Fruit fly (Drosophila melanogaster): ENCODE data around the gene Ndc1.

Gene Ndc1

dm6 chr3R:23888273-23889220 lies 35.7 kb upstream of the Ndc1 start (continued):
- TF ChIP-seq scrt (GFP tag; optimal IDR thresholded peaks at IDR 0.05) = no peak
- TF ChIP-seq CG18599 (GFP tag; optimal IDR thresholded peaks at IDR 0.05) = peak; percentile 47
- TF ChIP-seq CG2120 (GFP tag; optimal IDR thresholded peaks at IDR 0.05) = no peak
- peak; percentile 14; the same call in 1 of the 2 replicates for TF ChIP-seq sob (GFP tag; IDR thresholded peaks at IDR 0.05)
- no peak for TF ChIP-seq eve (GFP tag; optimal IDR thresholded peaks at IDR 0.05)
- no peak for TF ChIP-seq cato (GFP tag; optimal IDR thresholded peaks at IDR 0.05; ENCODE audit: borderline replicate concordance)
- TF ChIP-seq slbo (GFP tag; IDR thresholded peaks at IDR 0.05) = peak; percentile 26; the same call in 1 of the 2 replicates
- TF ChIP-seq nmo (GFP tag; optimal IDR thresholded peaks at IDR 0.05) = peak; percentile 24
- TF ChIP-seq en (GFP tag; optimal IDR thresholded peaks at IDR 0.05) = peak; percentile 8
- TF ChIP-seq CG1602 (GFP tag; optimal IDR thresholded peaks at IDR 0.05) = peak; percentile 8
- TF ChIP-seq lola (GFP tag; optimal IDR thresholded peaks at IDR 0.05) = peak in 1 of 3 experiments; percentile 11
- TF ChIP-seq CG12942 (GFP tag; optimal IDR thresholded peaks at IDR 0.05) = no peak
- TF ChIP-seq CG3163 (GFP tag; optimal IDR thresholded peaks at IDR 0.05) = no peak
- TF ChIP-seq HmgD (GFP tag; optimal IDR thresholded peaks at IDR 0.05) = no peak
- peak; percentile 19 for TF ChIP-seq Nf-YB (GFP tag; optimal IDR thresholded peaks at IDR 0.05)
- no peak for TF ChIP-seq CG4328 (GFP tag; optimal IDR thresholded peaks at IDR 0.05)
- TF ChIP-seq C15 (GFP tag; IDR thresholded peaks at IDR 0.05) = no peak
- peak; percentile 85 for TF ChIP-seq lbe (GFP tag; optimal IDR thresholded peaks at IDR 0.05)
- peak; percentile 51 for TF ChIP-seq row (GFP tag; IDR thresholded peaks at IDR 0.05)
- no peak for TF ChIP-seq CG7372 (GFP tag; IDR thresholded peaks at IDR 0.05)
- peak; percentile 14 for TF ChIP-seq Meics (GFP tag; optimal IDR thresholded peaks at IDR 0.05)
- TF ChIP-seq Dp (GFP tag; optimal IDR thresholded peaks at IDR 0.05) = no peak
- TF ChIP-seq bigmax (GFP tag; optimal IDR thresholded peaks at IDR 0.05) = no peak
- no peak for TF ChIP-seq unc-4 (GFP tag; IDR thresholded peaks at IDR 0.05; ENCODE audit: partially characterized antibody)
- TF ChIP-seq CG16813 (GFP tag; IDR thresholded peaks at IDR 0.05; ENCODE audit: partially characterized antibody) = no peak
- TF ChIP-seq peb (GFP tag; IDR thresholded peaks at IDR 0.05) = peak; percentile 14; the same call in 1 of the 2 replicates
- TF ChIP-seq CG11247 (GFP tag; IDR thresholded peaks at IDR 0.05) = no peak
- TF ChIP-seq Oli (tag; optimal IDR thresholded peaks at IDR 0.05) = peak; percentile 48
- no peak for TF ChIP-seq crp (GFP tag; optimal IDR thresholded peaks at IDR 0.05)
- TF ChIP-seq lilli (GFP tag; optimal IDR thresholded peaks at IDR 0.05) = peak; percentile 5
- TF ChIP-seq schlank (tag; optimal IDR thresholded peaks at IDR 0.05) = no peak
- TF ChIP-seq CG14441 (GFP tag; IDR thresholded peaks at IDR 0.05) = 0 out of 2 replicates have a peak, but pooled peaks have one; percentile 20
- no peak for TF ChIP-seq Dref (GFP tag; IDR thresholded peaks at IDR 0.05)
- no peak for TF ChIP-seq mirr (GFP tag; optimal IDR thresholded peaks at IDR 0.05)
- peak; percentile 23 for TF ChIP-seq CG18262 (tag; optimal IDR thresholded peaks at IDR 0.05)
- peak; percentile 40 for TF ChIP-seq Ada2b (GFP tag; IDR thresholded peaks at IDR 0.05)
- TF ChIP-seq ems (GFP tag; optimal IDR thresholded peaks at IDR 0.05) = no peak
- TF ChIP-seq CG2202 (tag; optimal IDR thresholded peaks at IDR 0.05) = peak; percentile 24
- no peak for TF ChIP-seq CG12769 (tag; optimal IDR thresholded peaks at IDR 0.05)
- TF ChIP-seq pum (GFP tag; optimal IDR thresholded peaks at IDR 0.05) = no peak
- peak; percentile 37; the same call in 1 of the 2 replicates for TF ChIP-seq vvl (GFP tag; IDR thresholded peaks at IDR 0.05)
- TF ChIP-seq CG2199 (GFP tag; IDR thresholded peaks at IDR 0.05) = 0 out of 3 replicates have a peak, but pooled peaks have one; percentile 65
- peak; percentile 56 for TF ChIP-seq CG1603 (tag; optimal IDR thresholded peaks at IDR 0.05)
